Fruit fly (Drosophila melanogaster) whole organism, pupa: ENCODE measurements around the gene EMC6.

Experiments used
- CG10348 ChIP-seq: fragments of 200-800 bp; sonication (Bioruptor generic); IDR thresholded peaks from 2 replicates; pipeline ENCODE4 v1.3.6; 2022; ENCODE audit warnings: missing biosample characterization, missing genetic modification characterization
- CG12605 ChIP-seq: fragments of 200-800 bp; sonication (Bioruptor generic); IDR thresholded peaks from 2 replicates; pipeline ENCODE4 v1.3.6; 2022; ENCODE audit warnings: missing biosample characterization, missing genetic modification characterization
- CG13204 ChIP-seq: fragments of 200-800 bp; sonication (Bioruptor generic); optimal IDR thresholded peaks from 2 replicates; lab custom pipeline; 2018; ENCODE audit warnings: missing biosample characterization, mild to moderate bottlenecking, missing genetic modification characterization, moderate library complexity
- CG14655 ChIP-seq: fragments of 200-800 bp; sonication (Bioruptor generic); optimal IDR thresholded peaks from 3 replicates; lab custom pipeline; 2017; ENCODE audit warnings: mild to moderate bottlenecking, missing biosample characterization, missing genetic modification reagents, missing genetic modification characterization
- CG15710 ChIP-seq: fragments of 200-800 bp; sonication (Bioruptor generic); optimal IDR thresholded peaks from 2 replicates; lab custom pipeline; 2018; ENCODE audit warnings: missing biosample characterization, mild to moderate bottlenecking, missing genetic modification characterization, moderate library complexity
- CG17806 ChIP-seq: fragments of 200-800 bp; sonication (Bioruptor generic); optimal IDR thresholded peaks from 2 replicates; lab custom pipeline; 2018; ENCODE audit warnings: missing biosample characterization, mild to moderate bottlenecking, missing genetic modification characterization, moderate library complexity
- CG32121 ChIP-seq: fragments of 200-800 bp; sonication (Bioruptor generic); IDR thresholded peaks from 2 replicates; pipeline ENCODE4 v1.3.6; 2022; ENCODE audit warnings: missing biosample characterization, missing genetic modification characterization
- CG34367 ChIP-seq: fragments of 200-800 bp; sonication (Bioruptor generic); optimal IDR thresholded peaks from 2 replicates; lab custom pipeline; 2018; ENCODE audit warnings: missing biosample characterization, mild to moderate bottlenecking, missing genetic modification characterization
- CG4496 ChIP-seq: fragments of 200-800 bp; sonication (Bioruptor generic); IDR thresholded peaks from 3 replicates; pipeline ENCODE4 v1.3.6; 2022; ENCODE audit warnings: missing biosample characterization, missing genetic modification characterization
- CG8159 ChIP-seq: fragments of 200-800 bp; sonication (Bioruptor generic); optimal IDR thresholded peaks from 3 replicates; lab custom pipeline; 2018; ENCODE audit warnings: missing biosample characterization, mild to moderate bottlenecking, missing genetic modification characterization, moderate library complexity
- CG8301 ChIP-seq: fragments of 200-800 bp; sonication (Bioruptor generic); optimal IDR thresholded peaks from 2 replicates; lab custom pipeline; 2018; ENCODE audit warnings: missing biosample characterization, mild to moderate bottlenecking, missing genetic modification characterization
- CG9948 ChIP-seq: fragments of 200-800 bp; sonication (Bioruptor generic); optimal IDR thresholded peaks from 2 replicates; lab custom pipeline; 2018; ENCODE audit warnings: missing biosample characterization, mild to moderate bottlenecking, missing genetic modification characterization, moderate library complexity
- D1 ChIP-seq: fragments of 200-800 bp; sonication (Bioruptor generic); optimal IDR thresholded peaks from 2 replicates; lab custom pipeline; 2018; ENCODE audit warnings: missing biosample characterization, mild to moderate bottlenecking, missing genetic modification characterization, moderate library complexity
- EcR ChIP-seq: fragments of 200-800 bp; sonication (Bioruptor generic); optimal IDR thresholded peaks from 3 replicates; lab custom pipeline; 2019; ENCODE audit warnings: missing biosample characterization, missing genetic modification characterization, mild to moderate bottlenecking, moderate library complexity, missing genetic modification reagents
- Ets98B ChIP-seq: fragments of 200-800 bp; sonication (Bioruptor generic); IDR thresholded peaks from 2 replicates; pipeline ENCODE4 v1.3.6; 2022; ENCODE audit warnings: missing biosample characterization, missing genetic modification characterization
- Pif1A ChIP-seq: fragments of 200-800 bp; sonication (Bioruptor generic); optimal IDR thresholded peaks from 3 replicates; lab custom pipeline; 2016; ENCODE audit warnings: missing biosample characterization, missing genetic modification characterization
- Pif1B ChIP-seq: fragments of 200-800 bp; sonication (Bioruptor generic); optimal IDR thresholded peaks from 3 replicates; lab custom pipeline; 2016; ENCODE audit warnings: missing biosample characterization, missing genetic modification characterization
- Snoo ChIP-seq: fragments of 200-800 bp; sonication (Bioruptor generic); optimal IDR thresholded peaks from 3 replicates; lab custom pipeline; 2017; ENCODE audit warnings: missing biosample characterization, mild to moderate bottlenecking, missing genetic modification characterization, inconsistent platforms
- fd96Ca ChIP-seq: fragments of 200-800 bp; sonication (Bioruptor generic); IDR thresholded peaks from 3 replicates; pipeline ENCODE4 v1.3.6; 2022; ENCODE audit warnings: missing biosample characterization, missing genetic modification characterization
- gl ChIP-seq: fragments of 200-800 bp; sonication (Bioruptor generic); optimal IDR thresholded peaks from 2 replicates; lab custom pipeline; 2018; ENCODE audit warnings: missing biosample characterization, mild to moderate bottlenecking, missing genetic modification characterization
- rn ChIP-seq: fragments of 200-800 bp; sonication (Bioruptor generic); IDR thresholded peaks from 2 replicates; pipeline ENCODE4 v1.3.6; 2022; ENCODE audit warnings: missing biosample characterization, missing genetic modification characterization

Gene EMC6

dm6 chr3R:25024895-25025557, at the start of gene EMC6, which contains the start of gene Hr96:
Gene EMC6, minus strand, starts transcription at chr3R:25025017.
Gene Hr96, plus strand, starts transcription at chr3R:25025235.
- no peak for TF ChIP-seq D1 (tag; lab: Kevin White, UChicago)
- no peak for TF ChIP-seq Pif1A (GFP tag; lab: Kevin White, UChicago)
- peak; percentile 93 for TF ChIP-seq fd96Ca (GFP tag; lab: Robert Waterston, UW)
- TF ChIP-seq EcR (GFP tag; lab: Kevin White, UChicago): peak; percentile 18
- no peak for TF ChIP-seq CG14655 (GFP tag; lab: Kevin White, UChicago)
- peak; percentile 88 for TF ChIP-seq CG8159
- TF ChIP-seq CG15710 (tag; lab: Kevin White, UChicago): peak; percentile 87
- peak; percentile 91 for TF ChIP-seq CG32121 (GFP tag; lab: Robert Waterston, UW)
- TF ChIP-seq CG13204 (GFP tag; lab: Kevin White, UChicago): no peak
- TF ChIP-seq CG10348: 0 out of 2 replicates have a peak, but pooled peaks have one; percentile 28
- peak; percentile 86 for TF ChIP-seq CG8301 (tag; lab: Kevin White, UChicago)
- TF ChIP-seq rn: peak; percentile 85
- TF ChIP-seq CG4496: peak; percentile 96
- TF ChIP-seq CG12605 (GFP tag; lab: Robert Waterston, UW): peak; percentile 69; the same call in 1 of the 2 replicates
- TF ChIP-seq CG34367 (tag; lab: Kevin White, UChicago): peak; percentile 84
- peak; percentile 94 for TF ChIP-seq Ets98B (GFP tag; lab: Robert Waterston, UW)
- TF ChIP-seq CG17806 (tag; lab: Kevin White, UChicago): peak; percentile 86
- peak; percentile 84 for TF ChIP-seq CG9948 (tag; lab: Kevin White, UChicago)
- peak; percentile 76 for TF ChIP-seq gl (tag; lab: Kevin White, UChicago)
- peak; percentile 91 for TF ChIP-seq Snoo (tag; lab: Kevin White, UChicago)
- peak; percentile 89 for TF ChIP-seq Pif1B

DNA sequence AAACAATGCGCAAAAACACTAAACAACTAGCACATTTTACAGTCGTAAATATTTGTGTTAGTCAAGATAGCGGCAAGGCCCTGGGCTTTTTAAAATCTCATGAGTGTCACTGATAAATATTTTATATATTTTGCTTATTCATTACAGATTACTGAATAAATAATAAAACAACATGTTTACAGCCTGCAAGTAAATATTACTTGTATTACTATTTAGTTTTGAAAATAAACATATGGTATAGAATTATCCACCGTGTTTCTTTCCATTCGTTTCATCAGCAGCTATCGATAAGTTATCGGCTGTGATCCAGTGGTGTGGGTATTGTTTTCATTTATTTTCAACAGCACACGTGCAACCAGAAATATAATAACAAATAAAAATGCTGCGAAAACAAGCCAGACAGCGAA, 49.7 kb upstream of the EMC6 start, which contains the start of the genes shams and CG11920:
TSS of gene shams (minus strand) at position 50 of the 407 bp plus-strand sequence.
TSS of gene CG11920 (plus strand) at position 320 of the 407 bp plus-strand sequence.
- no peak for TF ChIP-seq CG12605 (GFP tag; lab: Robert Waterston, UW)
- no peak for TF ChIP-seq gl (tag; lab: Kevin White, UChicago)
- no peak for TF ChIP-seq CG13204 (GFP tag; lab: Kevin White, UChicago)
- peak; percentile 58 for TF ChIP-seq CG8159
- no peak for TF ChIP-seq CG10348

- TF ChIP-seq gl (tag; lab: Kevin White, UChicago) (no peak), CG8301 (tag; lab: Kevin White, UChicago) (no peak)
- TF ChIP-seq, all 21 proteins: peak for 0
Observed at dm6 chr3R:25070871-25071270, 46.1 kb upstream of the EMC6 start, which contains the start of gene CG11836. Gene CG11836, plus strand, starts transcription at chr3R:25071126.

dm6 chr3R:25069569-25069968, 44.8 kb upstream of the EMC6 start, which contains the start of the genes Stt3B and CG11839:
Gene Stt3B, minus strand, starts transcription at chr3R:25069637.
Gene CG11839, plus strand, starts transcription at chr3R:25069927.
- TF ChIP-seq CG34367 (tag; lab: Kevin White, UChicago) (no peak), CG32121 (GFP tag; lab: Robert Waterston, UW) (peak; percentile 42; the same call in 1 of the 2 replicates), Ets98B (GFP tag; lab: Robert Waterston, UW) (no peak), EcR (GFP tag; lab: Kevin White, UChicago) (no peak), Snoo (tag; lab: Kevin White, UChicago) (peak; percentile 21), CG4496 (no peak; the same call in 2 of the 3 replicates), CG15710 (tag; lab: Kevin White, UChicago) (peak; percentile 53), CG17806 (tag; lab: Kevin White, UChicago) (peak; percentile 28)

dm6 chr3R:25066856-25067255, 42.0 kb upstream of the EMC6 start:
- TF ChIP-seq CG34367 (tag; lab: Kevin White, UChicago) (no peak), CG17806 (tag; lab: Kevin White, UChicago) (no peak), CG9948 (tag; lab: Kevin White, UChicago) (no peak), CG12605 (GFP tag; lab: Robert Waterston, UW) (no peak), CG14655 (GFP tag; lab: Kevin White, UChicago) (no peak), CG8301 (tag; lab: Kevin White, UChicago) (no peak)

DNA sequence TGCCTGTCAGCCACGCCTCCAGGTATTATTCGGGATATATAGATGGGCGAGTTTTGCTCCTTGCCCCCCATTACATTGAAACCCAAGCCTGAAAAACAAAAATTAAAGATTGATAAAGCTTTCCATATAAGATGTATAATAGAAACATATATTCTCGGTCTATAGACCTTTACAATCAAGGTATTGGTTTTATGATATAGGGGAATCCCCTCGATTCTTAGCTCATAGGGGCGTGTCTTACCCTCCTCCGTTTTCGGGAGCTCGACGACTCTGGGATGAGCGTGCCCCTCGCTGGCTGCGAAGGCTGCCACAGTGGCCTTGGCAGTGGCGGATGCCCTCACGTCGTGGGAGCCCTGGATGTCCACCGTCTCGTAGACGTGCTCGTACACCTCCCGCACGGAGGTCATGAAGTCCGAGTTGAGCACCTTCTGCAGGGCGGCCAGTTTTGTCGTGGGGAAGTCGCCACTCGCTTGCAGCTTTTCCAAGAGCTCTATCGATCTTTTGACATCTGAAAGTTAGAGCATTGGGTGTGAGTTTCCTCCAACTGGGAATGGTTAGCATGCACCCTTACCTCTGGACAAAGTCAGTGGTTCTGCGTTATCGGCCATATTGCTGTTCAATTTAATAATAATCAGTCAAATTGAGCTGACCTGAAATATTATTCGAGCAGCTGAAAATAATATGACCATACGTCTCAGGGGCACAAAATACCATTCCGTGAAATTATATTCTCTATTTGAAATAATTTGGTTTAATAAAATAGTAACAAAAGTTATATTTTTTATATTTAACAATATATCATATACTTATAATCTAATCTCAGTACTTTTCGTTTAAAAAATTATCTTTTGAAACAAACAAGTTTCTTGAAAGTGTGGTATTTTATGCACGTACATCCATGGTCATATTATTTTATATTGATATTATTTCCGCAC, 40.4 kb upstream of the EMC6 start, which contains the start of the genes veli and PQBP1:
TSS of gene veli (minus strand) at position 685 of the 935 bp plus-strand sequence.
TSS of gene PQBP1 (plus strand) at position 885 of the 935 bp plus-strand sequence.
- TF ChIP-seq Snoo (tag; lab: Kevin White, UChicago): no peak
